Worm (Caenorhabditis elegans): ENCODE measurements around the gene Y57G11C.43.

- no peak for TF ChIP-seq ama-1 (optimal IDR thresholded peaks at IDR 0.05)
- no peak for TF ChIP-seq ceh-8 (GFP tag; optimal IDR thresholded peaks at IDR 0.05)
- no peak for TF ChIP-seq unc-62 (GFP tag; optimal IDR thresholded peaks at IDR 0.05)
- TF ChIP-seq nhr-11 (tag; optimal IDR thresholded peaks at IDR 0.05): no peak
- TF ChIP-seq nhr-28 (tag; optimal IDR thresholded peaks at IDR 0.05): no peak
- TF ChIP-seq fkh-4 (tag; optimal IDR thresholded peaks at IDR 0.05; ENCODE audit: borderline replicate concordance): no peak
- TF ChIP-seq fkh-10 (GFP tag; optimal IDR thresholded peaks at IDR 0.05): no peak
- no peak for TF ChIP-seq elt-3 (tag; optimal IDR thresholded peaks at IDR 0.05)
- no peak for TF ChIP-seq lin-15B (tag; optimal IDR thresholded peaks at IDR 0.05)
Measured at ce11 chrIV:14782211-14782610, 13.0 kb downstream of the Y57G11C.43 start, which contains the start of gene Y57G11C.1130.

Measured in whole organism, L1 larva.